Fruit fly (Drosophila melanogaster) whole organism, pupa: ENCODE measurements around the gene gry.

Source experiments
- CG14655 ChIP-seq: fragments of 200-800 bp; sonication (Bioruptor generic); optimal IDR thresholded peaks from 3 replicates; lab custom pipeline; 2017; ENCODE audit warnings: mild to moderate bottlenecking, missing biosample characterization, missing genetic modification reagents, missing genetic modification characterization
- CG8159 ChIP-seq: fragments of 200-800 bp; sonication (Bioruptor generic); optimal IDR thresholded peaks from 3 replicates; lab custom pipeline; 2018; ENCODE audit warnings: missing biosample characterization, mild to moderate bottlenecking, missing genetic modification characterization, moderate library complexity
- CG8301 ChIP-seq: fragments of 200-800 bp; sonication (Bioruptor generic); optimal IDR thresholded peaks from 2 replicates; lab custom pipeline; 2018; ENCODE audit warnings: missing biosample characterization, mild to moderate bottlenecking, missing genetic modification characterization
- CG9948 ChIP-seq: fragments of 200-800 bp; sonication (Bioruptor generic); optimal IDR thresholded peaks from 2 replicates; lab custom pipeline; 2018; ENCODE audit warnings: missing biosample characterization, mild to moderate bottlenecking, missing genetic modification characterization, moderate library complexity
- EcR ChIP-seq: fragments of 200-800 bp; sonication (Bioruptor generic); optimal IDR thresholded peaks from 3 replicates; lab custom pipeline; 2019; ENCODE audit warnings: missing biosample characterization, missing genetic modification characterization, mild to moderate bottlenecking, moderate library complexity, missing genetic modification reagents
- rn ChIP-seq: fragments of 200-800 bp; sonication (Bioruptor generic); IDR thresholded peaks from 2 replicates; pipeline ENCODE4 v1.3.6; 2022; ENCODE audit warnings: missing biosample characterization, missing genetic modification characterization

DNA sequence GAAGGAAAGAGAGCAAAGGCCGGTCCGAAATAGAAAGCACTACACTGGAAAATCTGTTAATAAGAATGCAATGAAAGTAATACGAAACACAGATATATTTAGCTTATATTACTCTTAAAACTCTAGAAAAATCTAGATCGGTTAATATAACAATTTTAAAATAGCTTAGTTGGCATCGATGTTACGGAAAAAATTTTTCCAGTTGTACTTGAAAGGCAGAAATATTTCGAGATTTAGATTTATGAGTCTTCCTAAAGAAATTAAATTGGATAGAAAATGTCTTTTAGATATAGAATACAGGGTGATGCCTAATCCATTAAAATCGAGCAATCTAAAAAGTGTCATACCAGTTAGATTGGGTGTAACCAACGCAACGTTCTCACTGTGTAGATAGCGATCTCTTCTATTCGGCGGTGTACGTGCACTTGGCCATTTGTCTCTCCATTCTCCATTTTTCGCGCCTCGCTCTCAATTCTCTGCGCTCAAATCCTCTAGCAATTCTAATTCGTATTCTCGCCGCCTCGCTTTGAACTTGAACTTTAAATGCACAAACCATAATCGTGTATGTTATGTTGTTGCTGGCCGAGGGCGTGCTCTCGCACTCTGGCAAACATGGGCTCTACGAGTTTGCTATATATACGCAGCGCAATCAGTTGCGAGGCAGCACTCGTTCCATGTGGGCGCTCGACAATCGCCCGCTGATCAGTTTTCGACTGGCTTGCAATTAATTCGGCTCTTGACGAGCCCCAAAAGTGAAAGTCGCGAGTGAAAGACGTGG is 51.3 kb downstream of the gry start:
- TF ChIP-seq EcR (GFP tag; lab: Kevin White, UChicago) (no peak), CG8159 (tag; lab: Kevin White, UChicago) (peak; percentile 63), CG14655 (GFP tag; lab: Kevin White, UChicago) (peak; percentile 98), rn (GFP tag; lab: Robert Waterston, UW) (peak; percentile 12; the same call in 1 of the 2 replicates), CG8301 (peak; percentile 96), CG9948 (tag; lab: Kevin White, UChicago) (peak; percentile 85)
